Worm (Caenorhabditis elegans) whole organism, mixed stage, embryonic: Measurements from ENCODE around the gene F19F10.1.

Experiments
- ces-1 ChIP-seq: fragments of 150-350 bp; optimal IDR thresholded peaks from 2 replicates; lab custom pipeline; 2014; ENCODE audit warnings: missing biosample characterization, missing genetic modification reagents, missing genetic modification characterization
- elt-1 ChIP-seq: sonication (generic microtip); optimal IDR thresholded peaks from 2 replicates; lab custom pipeline; 2017; ENCODE audit warnings: missing genetic modification characterization, mild to moderate bottlenecking, missing compliant biosample characterization, antibody characterized with exemption, moderate library complexity, borderline replicate concordance; ENCODE audit not compliant: insufficient read depth
- lsy-2 ChIP-seq: fragments of 150-350 bp; optimal IDR thresholded peaks from 2 replicates; lab custom pipeline; 2014; ENCODE audit warnings: missing biosample characterization, missing genetic modification characterization
- mab-5 ChIP-seq: fragments of 150-350 bp; optimal IDR thresholded peaks from 2 replicates; lab custom pipeline; 2014; ENCODE audit warnings: missing biosample characterization, missing genetic modification characterization
- mep-1 ChIP-seq: fragments of 150-350 bp; optimal IDR thresholded peaks from 2 replicates; lab custom pipeline; 2017; ENCODE audit warnings: missing biosample characterization, missing genetic modification reagents, missing genetic modification characterization, inconsistent platforms
- nhr-12 ChIP-seq: fragments of 150-350 bp; optimal IDR thresholded peaks from 2 replicates; lab custom pipeline; 2014; ENCODE audit warnings: missing biosample characterization, missing genetic modification characterization
- nhr-237 ChIP-seq: fragments of 150-350 bp; optimal IDR thresholded peaks from 2 replicates; lab custom pipeline; 2014; ENCODE audit warnings: missing biosample characterization, missing genetic modification characterization
- nhr-28 ChIP-seq: fragments of 150-350 bp; optimal IDR thresholded peaks from 2 replicates; lab custom pipeline; 2014; ENCODE audit warnings: missing biosample characterization, missing genetic modification characterization
- nhr-76 ChIP-seq: sonication (generic microtip); optimal IDR thresholded peaks from 2 replicates; lab custom pipeline; 2017; ENCODE audit warnings: missing biosample characterization, missing genetic modification characterization
- pha-4 ChIP-seq: fragments of 150-350 bp; optimal IDR thresholded peaks from 2 replicates; lab custom pipeline; 2018; ENCODE audit warnings: missing biosample characterization, missing genetic modification reagents, missing genetic modification characterization
- snpc-4 ChIP-seq: fragments of 150-350 bp; optimal IDR thresholded peaks from 2 replicates; lab custom pipeline; 2014; ENCODE audit warnings: missing biosample characterization, missing genetic modification characterization
- sptf-1 ChIP-seq: sonication (generic microtip); optimal IDR thresholded peaks from 2 replicates; lab custom pipeline; 2017; ENCODE audit warnings: mild to moderate bottlenecking, missing genetic modification characterization, moderate library complexity, missing compliant biosample characterization
- ztf-11 ChIP-seq: fragments of 150-350 bp; optimal IDR thresholded peaks from 2 replicates; lab custom pipeline; 2014; ENCODE audit warnings: missing biosample characterization, missing genetic modification characterization

ce11 chrV:7539015-7539414 is 24.0 kb upstream of the F19F10.1 start, which contains the start of gene srh-268:
- TF ChIP-seq nhr-237 (tag; lab: Kevin White, UChicago) (no peak), sptf-1 (tag; lab: Kevin White, UChicago) (no peak), nhr-28 (tag; lab: Kevin White, UChicago) (no peak), ces-1 (GFP tag; lab: Kevin White, UChicago) (no peak), snpc-4 (tag; lab: Kevin White, UChicago) (no peak), pha-4 (tag; lab: Kevin White, UChicago) (no peak), nhr-12 (tag; lab: Kevin White, UChicago) (no peak), lsy-2 (no peak), ztf-11 (tag; lab: Kevin White, UChicago) (no peak), mab-5 (tag; lab: Kevin White, UChicago) (no peak), nhr-76 (tag; lab: Kevin White, UChicago) (no peak), elt-1 (tag; lab: Kevin White, UChicago) (no peak), mep-1 (tag; lab: Kevin White, UChicago) (no peak)
